Worm (Caenorhabditis elegans) whole organism, L4/young adult: Measurements from ENCODE around the gene F52H2.3.

Source experiments
- W03F9.2 ChIP-seq: fragments of 150-350 bp; optimal IDR thresholded peaks from 2 replicates; lab custom pipeline; 2014; ENCODE audit warnings: missing biosample characterization, missing genetic modification characterization
- dao-5 ChIP-seq: sonication (generic microtip); optimal IDR thresholded peaks from 2 replicates; lab custom pipeline; 2016; ENCODE audit warnings: missing genotype, missing genetic modification characterization, moderate library complexity, missing compliant biosample characterization

DNA sequence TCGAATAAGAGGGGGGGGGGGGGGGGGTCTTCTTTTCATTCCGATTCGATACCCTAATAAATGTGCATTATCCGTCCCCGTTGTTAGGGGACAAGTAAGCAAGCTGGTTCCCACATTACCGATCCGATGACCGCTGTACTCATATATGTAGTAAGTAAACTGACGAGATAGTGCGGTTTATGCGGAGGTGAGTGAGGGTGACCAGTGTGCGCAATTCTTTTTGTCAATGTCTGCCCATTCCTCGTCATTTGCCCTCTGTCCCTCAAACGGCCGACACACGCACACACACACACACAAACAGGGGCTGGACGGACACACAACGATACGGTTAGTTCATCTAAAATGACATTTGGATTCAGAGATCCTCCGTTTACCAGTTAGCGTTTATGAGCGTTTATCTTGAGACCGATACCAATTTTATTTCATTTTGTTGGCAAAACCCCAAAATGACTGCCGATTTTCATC, 11.4 kb upstream of the F52H2.3 start, which contains the start of gene aat-3:
- TF ChIP-seq dao-5 (tag; lab: Kevin White, UChicago): no peak
- no peak for TF ChIP-seq W03F9.2 (tag; lab: Kevin White, UChicago)
